Worm (Caenorhabditis elegans) whole organism, early embryonic: ENCODE measurements around the gene R11D1.3.

Source experiments
- ama-1 ChIP-seq: fragments of 150-350 bp; optimal IDR thresholded peaks from 2 replicates; lab custom pipeline; 2014
- ceh-13 ChIP-seq: fragments of 200-800 bp; sonication (Bioruptor generic); optimal IDR thresholded peaks from 2 replicates; lab custom pipeline; 2018; ENCODE audit warnings: mild to moderate bottlenecking, missing genetic modification characterization, missing compliant biosample characterization
- ceh-36 ChIP-seq: sonication (generic microtip); optimal IDR thresholded peaks from 2 replicates; lab custom pipeline; 2016; ENCODE audit warnings: missing genetic modification characterization, inconsistent platforms, missing compliant biosample characterization
- flt-1 ChIP-seq: fragments of 200-800 bp; sonication (Bioruptor generic); IDR thresholded peaks from 2 replicates; pipeline ENCODE4 v1.3.6; 2022; ENCODE audit warnings: missing genetic modification characterization, missing compliant biosample characterization
- hmbx-1 ChIP-seq: sonication (generic microtip); optimal IDR thresholded peaks from 2 replicates; lab custom pipeline; 2016; ENCODE audit warnings: mild to moderate bottlenecking, missing genetic modification characterization, missing compliant biosample characterization
- hnd-1 ChIP-seq: sonication (generic microtip); optimal IDR thresholded peaks from 2 replicates; lab custom pipeline; 2016; ENCODE audit warnings: missing genetic modification characterization, missing compliant biosample characterization
- scrt-1 ChIP-seq: fragments of 200-800 bp; sonication (Bioruptor generic); IDR thresholded peaks from 2 replicates; pipeline ENCODE4 v1.3.6; 2022; ENCODE audit warnings: missing genetic modification characterization, missing compliant biosample characterization
- tbx-11 ChIP-seq: fragments of 200-800 bp; sonication (Bioruptor generic); IDR thresholded peaks from 2 replicates; pipeline ENCODE4 v1.3.6; 2022; ENCODE audit warnings: missing genetic modification characterization, missing compliant biosample characterization
- tbx-37 ChIP-seq: fragments of 200-800 bp; sonication (Bioruptor generic); conservative IDR thresholded peaks from 2 replicates; pipeline ENCODE4 v1.3.6; 2022; ENCODE audit warnings: missing genetic modification reagents, missing genetic modification characterization, missing compliant biosample characterization
- tra-4 ChIP-seq: sonication (generic microtip); optimal IDR thresholded peaks from 2 replicates; lab custom pipeline; 2017; ENCODE audit warnings: missing genetic modification characterization, missing compliant biosample characterization

- TF ChIP-seq tra-4 (tag; lab: Kevin White, UChicago) (no peak), ama-1 (lab: Kevin White, UChicago) (no peak), tbx-37 (GFP tag; lab: Robert Waterston, UW) (no peak), hmbx-1 (tag; lab: Kevin White, UChicago) (no peak), ceh-36 (tag; lab: Kevin White, UChicago) (no peak), scrt-1 (GFP tag; lab: Robert Waterston, UW) (no peak), ceh-13 (GFP tag; lab: Kevin White, UChicago) (no peak), tbx-11 (no peak), hnd-1 (tag; lab: Kevin White, UChicago) (no peak), flt-1 (GFP tag; lab: Robert Waterston, UW) (no peak)
Observed at ce11 chrV:12728062-12728665, 16.3 kb upstream of the R11D1.3 start, which contains the start of the genes rpl-28 and mrpl-49.
